Worm (Caenorhabditis elegans) whole organism, L4 larva: Measurements from ENCODE around the gene gbb-2.

Experiments used
- F44E2.7 ChIP-seq: fragments of 200-800 bp; sonication (Bioruptor generic); IDR thresholded peaks from 2 replicates; pipeline ENCODE4 v2.1.2; 2022; ENCODE audit warnings: missing genetic modification characterization, missing compliant biosample characterization
- F49E8.2 ChIP-seq: sonication (generic microtip); optimal IDR thresholded peaks from 2 replicates; lab custom pipeline; 2016; ENCODE audit warnings: missing compliant biosample characterization, mild to moderate bottlenecking, missing genetic modification characterization, borderline replicate concordance
- T20F7.1 ChIP-seq: fragments of 200-800 bp; sonication (Bioruptor generic); optimal IDR thresholded peaks from 2 replicates; lab custom pipeline; 2018; ENCODE audit warnings: mild to moderate bottlenecking, missing genetic modification characterization, missing compliant biosample characterization
- Y75B8A.6 ChIP-seq: fragments of 200-800 bp; sonication (Bioruptor generic); IDR thresholded peaks from 2 replicates; pipeline ENCODE4 v1.3.6; 2022; ENCODE audit warnings: missing genetic modification reagents, missing genetic modification characterization, missing compliant biosample characterization
- ZK546.5 ChIP-seq, 2 experiments: sonication (generic microtip); optimal IDR thresholded peaks; 2 replicates each; lab custom pipeline; 2017; ENCODE audit warnings: missing biosample characterization in 2 of 2, missing genetic modification characterization in 2 of 2
- arid-1 ChIP-seq: fragments of 200-800 bp; sonication (Bioruptor generic); conservative IDR thresholded peaks from 2 replicates; pipeline ENCODE4 v1.3.6; 2022; ENCODE audit warnings: missing genetic modification reagents, missing genetic modification characterization, missing compliant biosample characterization
- attf-4 ChIP-seq: sonication (generic microtip); optimal IDR thresholded peaks from 3 replicates; lab custom pipeline; 2017; ENCODE audit warnings: missing biosample characterization, missing genetic modification characterization
- ceh-20 ChIP-seq: fragments of 200-800 bp; sonication (Bioruptor generic); IDR thresholded peaks from 2 replicates; pipeline ENCODE4 v1.3.6; 2022; ENCODE audit warnings: missing genetic modification reagents, missing genetic modification characterization, missing compliant biosample characterization
- ceh-62 ChIP-seq: sonication (generic microtip); optimal IDR thresholded peaks from 2 replicates; lab custom pipeline; 2017; ENCODE audit warnings: missing biosample characterization, missing genetic modification characterization
- cey-2 ChIP-seq: sonication (generic microtip); optimal IDR thresholded peaks from 3 replicates; lab custom pipeline; 2017; ENCODE audit warnings: missing genetic modification characterization, mild to moderate bottlenecking, missing compliant biosample characterization, antibody characterized with exemption, borderline replicate concordance; ENCODE audit not compliant: insufficient read depth
- ctbp-1 ChIP-seq: fragments of 200-800 bp; sonication (Bioruptor generic); IDR thresholded peaks from 2 replicates; pipeline ENCODE4 v1.3.6; 2022; ENCODE audit warnings: missing genetic modification reagents, missing genetic modification characterization, missing compliant biosample characterization
- daf-12 ChIP-seq: fragments of 150-350 bp; optimal IDR thresholded peaks from 2 replicates; lab custom pipeline; 2014; ENCODE audit warnings: missing biosample characterization, missing genetic modification reagents, missing genetic modification characterization
- dmd-8 ChIP-seq: fragments of 200-800 bp; sonication (Bioruptor generic); IDR thresholded peaks from 2 replicates; pipeline ENCODE4 v1.3.6; 2022; ENCODE audit warnings: missing genetic modification characterization, missing compliant biosample characterization
- duxl-1 ChIP-seq: sonication (generic microtip); optimal IDR thresholded peaks from 2 replicates; lab custom pipeline; 2016; ENCODE audit warnings: mild to moderate bottlenecking, missing genetic modification characterization, moderate library complexity, missing compliant biosample characterization; ENCODE audit not compliant: poor library complexity
- dve-1 ChIP-seq: sonication (generic microtip); optimal IDR thresholded peaks from 2 replicates; lab custom pipeline; 2017; ENCODE audit warnings: antibody characterized with exemption, mild to moderate bottlenecking, missing genetic modification characterization, missing compliant biosample characterization; ENCODE audit not compliant: insufficient read depth
- fos-1 ChIP-seq: fragments of 150-350 bp; optimal IDR thresholded peaks from 2 replicates; lab custom pipeline; 2014; ENCODE audit warnings: missing biosample characterization, missing genetic modification characterization
- hif-1 ChIP-seq, 2 experiments: sonication (generic microtip); optimal IDR thresholded peaks; 2 replicates each; lab custom pipeline; 2016 to 2017; ENCODE audit warnings: missing compliant biosample characterization in 2 of 2, missing genetic modification characterization in 2 of 2, missing genetic modification reagents in 2 of 2, missing genotype in 2 of 2, mild to moderate bottlenecking in 1 of 2
- hlh-11 ChIP-seq: fragments of 200-800 bp; sonication (Bioruptor generic); optimal IDR thresholded peaks from 2 replicates; lab custom pipeline; 2018; ENCODE audit warnings: mild to moderate bottlenecking, missing genetic modification characterization, missing compliant biosample characterization
- jun-1 ChIP-seq: fragments of 150-350 bp; optimal IDR thresholded peaks from 2 replicates; lab custom pipeline; 2014; ENCODE audit warnings: missing biosample characterization, missing genetic modification reagents, missing genetic modification characterization
- lim-7 ChIP-seq: fragments of 200-800 bp; sonication (Bioruptor generic); IDR thresholded peaks from 2 replicates; pipeline ENCODE4 v1.3.6; 2022; ENCODE audit warnings: missing genetic modification characterization, missing compliant biosample characterization
- lin-1 ChIP-seq: fragments of 200-800 bp; sonication (Bioruptor generic); IDR thresholded peaks from 2 replicates; pipeline ENCODE4 v1.3.6; 2022; ENCODE audit warnings: missing genetic modification reagents, missing genetic modification characterization, missing compliant biosample characterization
- lin-15B ChIP-seq: fragments of 150-350 bp; sonication (generic microtip); optimal IDR thresholded peaks from 3 replicates; lab custom pipeline; 2014; ENCODE audit warnings: missing biosample characterization, missing genetic modification characterization
- lin-39 ChIP-seq: fragments of 150-350 bp; optimal IDR thresholded peaks from 2 replicates; lab custom pipeline; 2014; ENCODE audit warnings: missing biosample characterization, missing genetic modification reagents, missing genetic modification characterization
- lir-3 ChIP-seq: sonication (generic microtip); optimal IDR thresholded peaks from 2 replicates; lab custom pipeline; 2016; ENCODE audit warnings: mild to moderate bottlenecking, missing genetic modification characterization, missing compliant biosample characterization
- madf-5 ChIP-seq, 2 experiments: fragments of 200-800 bp; sonication (Bioruptor generic); IDR thresholded peaks; 2 replicates each; pipeline ENCODE4 v1.3.6; 2022; ENCODE audit warnings: missing compliant biosample characterization in 2 of 2, missing genetic modification characterization in 2 of 2
- madf-9 ChIP-seq: fragments of 200-800 bp; sonication (Bioruptor generic); conservative IDR thresholded peaks from 2 replicates; pipeline ENCODE4 v1.3.6; 2022; ENCODE audit warnings: missing genetic modification reagents, missing genetic modification characterization, missing compliant biosample characterization
- mdl-1 ChIP-seq, 2 experiments: fragments of 150-350 bp in 1 of 2; sonication (generic microtip) in 1 of 2; optimal IDR thresholded peaks; 2 replicates each; lab custom pipeline; 2014 to 2017; ENCODE audit warnings: missing biosample characterization in 2 of 2, missing genetic modification characterization in 2 of 2
- mdt-29 ChIP-seq: fragments of 200-800 bp; sonication (Bioruptor generic); IDR thresholded peaks from 2 replicates; pipeline ENCODE4 v1.3.6; 2022; ENCODE audit warnings: missing genetic modification reagents, missing genetic modification characterization, missing compliant biosample characterization
- mxl-2 ChIP-seq: fragments of 200-800 bp; sonication (Bioruptor generic); conservative IDR thresholded peaks from 2 replicates; pipeline ENCODE4 v1.3.6; 2022; ENCODE audit warnings: missing genetic modification reagents, missing genetic modification characterization, missing compliant biosample characterization
- nhr-10 ChIP-seq: fragments of 150-350 bp; optimal IDR thresholded peaks from 2 replicates; lab custom pipeline; 2014; ENCODE audit warnings: missing biosample characterization, missing genetic modification characterization
- nhr-237 ChIP-seq: sonication (generic microtip); optimal IDR thresholded peaks from 2 replicates; lab custom pipeline; 2017; ENCODE audit warnings: missing biosample characterization, missing genetic modification characterization
- nhr-28 ChIP-seq: fragments of 150-350 bp; optimal IDR thresholded peaks from 2 replicates; lab custom pipeline; 2014; ENCODE audit warnings: missing biosample characterization, missing genetic modification characterization
- nhr-41 ChIP-seq: fragments of 200-800 bp; sonication (Bioruptor generic); IDR thresholded peaks from 2 replicates; pipeline ENCODE4 v1.3.6; 2022; ENCODE audit warnings: missing genetic modification reagents, missing genetic modification characterization, missing compliant biosample characterization
- nhr-42 ChIP-seq: fragments of 200-800 bp; sonication (Bioruptor generic); IDR thresholded peaks from 2 replicates; pipeline ENCODE4 v1.3.6; 2022; ENCODE audit warnings: missing genetic modification characterization, missing compliant biosample characterization
- nhr-76 ChIP-seq: fragments of 150-350 bp; optimal IDR thresholded peaks from 2 replicates; lab custom pipeline; 2014; ENCODE audit warnings: missing biosample characterization, missing genetic modification characterization
- pha-4 ChIP-seq, 2 experiments: fragments of 150-350 bp in 1 of 2; fragments of 200-800 bp in 1 of 2; sonication (Bioruptor generic) in 1 of 2; IDR thresholded peaks in 1 of 2; optimal IDR thresholded peaks in 1 of 2; 2 replicates each; pipeline versions ENCODE4 v1.3.6 to Lab custom; 2014 to 2022; ENCODE audit warnings: missing genetic modification characterization in 2 of 2, missing genetic modification reagents in 2 of 2, missing biosample characterization in 1 of 2, missing compliant biosample characterization in 1 of 2
- php-3 ChIP-seq: fragments of 200-800 bp; sonication (Bioruptor generic); IDR thresholded peaks from 2 replicates; pipeline ENCODE4 v1.3.6; 2022; ENCODE audit warnings: missing genetic modification reagents, missing genetic modification characterization, missing compliant biosample characterization
- pqm-1 ChIP-seq: sonication (generic microtip); optimal IDR thresholded peaks from 2 replicates; lab custom pipeline; 2017; ENCODE audit warnings: missing biosample characterization, missing genetic modification characterization
- sdz-12 ChIP-seq: fragments of 200-800 bp; sonication (Bioruptor generic); optimal IDR thresholded peaks from 2 replicates; lab custom pipeline; 2018; ENCODE audit warnings: mild to moderate bottlenecking, missing genetic modification characterization, missing compliant biosample characterization
- set-16 ChIP-seq: fragments of 200-800 bp; sonication (Bioruptor generic); IDR thresholded peaks from 2 replicates; pipeline ENCODE4 v1.3.6; 2022; ENCODE audit warnings: missing genetic modification reagents, missing genetic modification characterization, missing compliant biosample characterization
- skn-1 ChIP-seq: fragments of 150-350 bp; optimal IDR thresholded peaks from 2 replicates; lab custom pipeline; 2014; ENCODE audit warnings: missing biosample characterization, missing genetic modification characterization
- tag-97 ChIP-seq: fragments of 200-800 bp; sonication (Bioruptor generic); IDR thresholded peaks from 2 replicates; pipeline ENCODE4 v1.3.6; 2022; ENCODE audit warnings: missing genetic modification characterization, missing compliant biosample characterization
- tra-1 ChIP-seq: fragments of 200-800 bp; sonication (Bioruptor generic); IDR thresholded peaks from 2 replicates; pipeline ENCODE4 v1.3.6; 2022; ENCODE audit warnings: missing genetic modification reagents, missing genetic modification characterization, missing compliant biosample characterization
- unc-39 ChIP-seq: sonication (generic microtip); optimal IDR thresholded peaks from 2 replicates; lab custom pipeline; 2017; ENCODE audit warnings: missing biosample characterization, missing genetic modification characterization
- unc-62 ChIP-seq, 3 experiments: fragments of 150-350 bp in 1 of 3; sonication (generic microtip); optimal IDR thresholded peaks in 2 of 3; peaks in 1 of 3; 1 replicate in 1 of 3; 2 replicates in 2 of 3; lab custom pipeline; 2014 to 2017; ENCODE audit warnings: missing biosample characterization in 3 of 3, missing genetic modification characterization in 3 of 3, missing genetic modification reagents in 3 of 3, missing genotype in 1 of 3
- zag-1 ChIP-seq: fragments of 150-350 bp; optimal IDR thresholded peaks from 2 replicates; lab custom pipeline; 2014; ENCODE audit warnings: missing biosample characterization, missing genetic modification characterization
- zfp-2 ChIP-seq: sonication (generic microtip); optimal IDR thresholded peaks from 2 replicates; lab custom pipeline; 2016; ENCODE audit warnings: mild to moderate bottlenecking, missing genetic modification characterization, missing compliant biosample characterization
- zip-11 ChIP-seq: fragments of 200-800 bp; sonication (Bioruptor generic); IDR thresholded peaks from 2 replicates; pipeline ENCODE4 v1.3.6; 2022; ENCODE audit warnings: missing genetic modification characterization, missing compliant biosample characterization
- zip-2 ChIP-seq: fragments of 150-350 bp; optimal IDR thresholded peaks from 2 replicates; lab custom pipeline; 2014; ENCODE audit warnings: missing biosample characterization, missing genetic modification characterization

Gene gbb-2

ce11 chrIV:4445711-4446290, 60.7 kb downstream of the gbb-2 start, which contains the start of the genes wapl-1 and htz-1:
wapl-1 (minus strand) TSS chrIV:4445740.
htz-1 (plus strand) TSS chrIV:4446216.
- TF ChIP-seq cey-2 (tag; lab: Kevin White, UChicago), result no peak
- peak; percentile 80 for TF ChIP-seq nhr-28 (tag; lab: Kevin White, UChicago)
- no peak for TF ChIP-seq zip-11 (GFP tag; lab: Robert Waterston, UW)
- no peak for TF ChIP-seq unc-39 (tag; lab: Kevin White, UChicago)
- peak; percentile 92 for TF ChIP-seq hlh-11
- TF ChIP-seq pha-4 (GFP tag; IDR thresholded peaks at IDR 0.05; lab: Robert Waterston, UW), result peak; percentile 88; the same call in 1 of the 2 replicates
- TF ChIP-seq pha-4 (tag; optimal IDR thresholded peaks at IDR 0.05; lab: Kevin White, UChicago), result peak; percentile 46
- peak; percentile 48; the same call in 1 of the 2 replicates for TF ChIP-seq lin-1
- no peak for TF ChIP-seq ceh-62 (tag; lab: Kevin White, UChicago)
- TF ChIP-seq ZK546.5 (tag; optimal IDR thresholded peaks at IDR 0.05; lab: Kevin White, UChicago), result peak; percentile 76 to 97
- TF ChIP-seq zip-2, result peak; percentile 18
- TF ChIP-seq lim-7 (GFP tag; lab: Robert Waterston, UW), result no peak
- TF ChIP-seq Y75B8A.6 (GFP tag; lab: Robert Waterston, UW), result 0 out of 2 replicates have a peak, but pooled peaks have one; percentile 35
- TF ChIP-seq sdz-12 (GFP tag; lab: Kevin White, UChicago), result no peak
- TF ChIP-seq daf-12 (tag; lab: Kevin White, UChicago), result no peak
- TF ChIP-seq hif-1 (tag; optimal IDR thresholded peaks at IDR 0.05; lab: Kevin White, UChicago), result peak; percentile 38 to 91
- peak; percentile 98 for TF ChIP-seq dve-1 (tag; lab: Kevin White, UChicago)
- TF ChIP-seq attf-4 (tag; lab: Kevin White, UChicago), result no peak
- peak in 1 of 2 experiments; percentile 81 for TF ChIP-seq mdl-1 (tag; optimal IDR thresholded peaks at IDR 0.05; lab: Kevin White, UChicago)
- peak; percentile 38 for TF ChIP-seq F49E8.2
- TF ChIP-seq zag-1 (tag; lab: Kevin White, UChicago), result no peak
- TF ChIP-seq ctbp-1 (GFP tag; lab: Robert Waterston, UW), result peak; percentile 84
- no peak for TF ChIP-seq nhr-41 (GFP tag; lab: Robert Waterston, UW)
- TF ChIP-seq dmd-8, result no peak
- TF ChIP-seq set-16 (GFP tag; lab: Robert Waterston, UW), result peak; percentile 42; the same call in 1 of the 2 replicates
- no peak for TF ChIP-seq pqm-1 (tag; lab: Kevin White, UChicago)
- TF ChIP-seq F44E2.7, result no peak
- TF ChIP-seq ceh-20 (GFP tag; lab: Robert Waterston, UW), result peak; percentile 93
- peak; percentile 59 for TF ChIP-seq nhr-237 (tag; lab: Kevin White, UChicago)
- no peak; the same call in 1 of the 2 replicates for TF ChIP-seq php-3
- TF ChIP-seq unc-62 (GFP tag; optimal IDR thresholded peaks at IDR 0.05 in 1 of 2; lab: Kevin White, UChicago), result peak in 1 of 2 experiments; percentile 99
- TF ChIP-seq unc-62 (tag; optimal IDR thresholded peaks at IDR 0.05; lab: Kevin White, UChicago), result no peak
- peak; percentile 87 for TF ChIP-seq duxl-1
- TF ChIP-seq tra-1 (GFP tag; lab: Robert Waterston, UW), result peak; percentile 45; the same call in 1 of the 2 replicates
- 0 out of 2 replicates have a peak, but pooled peaks have one; percentile 13 for TF ChIP-seq mxl-2
- TF ChIP-seq jun-1 (tag; lab: Kevin White, UChicago), result peak; percentile 75
- TF ChIP-seq skn-1 (tag; lab: Kevin White, UChicago), result no peak
- peak; percentile 97 for TF ChIP-seq zfp-2 (tag; lab: Kevin White, UChicago)
- TF ChIP-seq lin-39 (tag; lab: Kevin White, UChicago), result no peak
- no peak for TF ChIP-seq madf-5 (GFP tag; IDR thresholded peaks at IDR 0.05; lab: Robert Waterston, UW)
- TF ChIP-seq lin-15B (tag; lab: Kevin White, UChicago), result peak; percentile 76
- TF ChIP-seq T20F7.1 (GFP tag; lab: Kevin White, UChicago), result no peak
- peak; percentile 89 for TF ChIP-seq nhr-42 (GFP tag; lab: Robert Waterston, UW)
- TF ChIP-seq lir-3 (tag; lab: Kevin White, UChicago), result no peak
- TF ChIP-seq madf-9 (GFP tag; lab: Robert Waterston, UW), result peak; percentile 77
- no peak for TF ChIP-seq tag-97 (GFP tag; lab: Robert Waterston, UW)
- TF ChIP-seq arid-1 (GFP tag; lab: Robert Waterston, UW), result peak; percentile 87
- TF ChIP-seq mdt-29 (GFP tag; lab: Robert Waterston, UW), result peak; percentile 84
- TF ChIP-seq nhr-10 (tag; lab: Kevin White, UChicago), result no peak
- TF ChIP-seq nhr-76 (tag; lab: Kevin White, UChicago), result no peak
- TF ChIP-seq fos-1 (tag; lab: Kevin White, UChicago), result no peak
